Worm (Caenorhabditis elegans): ENCODE results near the gene F12A10.1.

ce11 chrII:5447381-5447780 lies 49.0 kb upstream of the F12A10.1 start, which contains the start of gene cex-1:
- TF ChIP-seq fkh-10 (GFP tag; optimal IDR thresholded peaks at IDR 0.05) (no peak), lin-11 (tag; optimal IDR thresholded peaks at IDR 0.05) (no peak), pha-2 (tag; optimal IDR thresholded peaks at IDR 0.05) (no peak), nfya-1 (tag; optimal IDR thresholded peaks at IDR 0.05) (no peak), pqm-1 (tag; optimal IDR thresholded peaks at IDR 0.05) (no peak), pag-3 (tag; optimal IDR thresholded peaks at IDR 0.05; ENCODE audit: borderline replicate concordance) (no peak), lim-6 (tag; optimal IDR thresholded peaks at IDR 0.05) (no peak), pha-4 (tag; optimal IDR thresholded peaks at IDR 0.05) (no peak), ceh-31 (tag; optimal IDR thresholded peaks at IDR 0.05) (no peak), ceh-34 (tag; optimal IDR thresholded peaks at IDR 0.05) (no peak), ceh-9 (tag; optimal IDR thresholded peaks at IDR 0.05) (no peak)

Data from whole organism, late embryonic.